Worm (Caenorhabditis elegans) whole organism, L4 larva: Measurements from ENCODE around the gene F58H1.3.

Source experiments
- R02D3.7 ChIP-seq: fragments of 150-350 bp; sonication (generic microtip); optimal IDR thresholded peaks from 3 replicates; lab custom pipeline; 2014; ENCODE audit warnings: missing biosample characterization, missing genetic modification characterization
- ama-1 ChIP-seq: fragments of 150-350 bp; optimal IDR thresholded peaks from 2 replicates; lab custom pipeline; 2014; ENCODE audit warnings: inconsistent platforms, mixed read lengths
- lsy-2 ChIP-seq, 2 experiments: fragments of 150-350 bp in 1 of 2; sonication (generic microtip) in 1 of 2; optimal IDR thresholded peaks; 2 replicates each; lab custom pipeline; 2014 to 2017; ENCODE audit warnings: missing biosample characterization in 2 of 2, missing genetic modification characterization in 2 of 2
- nhr-25 ChIP-seq: sonication (generic microtip); optimal IDR thresholded peaks from 2 replicates; lab custom pipeline; 2017; ENCODE audit warnings: missing genetic modification characterization, mild to moderate bottlenecking, missing compliant biosample characterization, antibody characterized with exemption, moderate library complexity, borderline replicate concordance; ENCODE audit not compliant: insufficient read depth
- pqm-1 ChIP-seq: sonication (generic microtip); optimal IDR thresholded peaks from 2 replicates; lab custom pipeline; 2017; ENCODE audit warnings: missing biosample characterization, missing genetic modification characterization
- saeg-2 ChIP-seq: fragments of 200-800 bp; sonication (Bioruptor generic); IDR thresholded peaks from 2 replicates; pipeline ENCODE4 v1.3.6; 2022; ENCODE audit warnings: missing genetic modification reagents, missing genetic modification characterization, missing compliant biosample characterization
- unc-62 ChIP-seq, 3 experiments: fragments of 150-350 bp in 1 of 3; sonication (generic microtip); optimal IDR thresholded peaks in 2 of 3; peaks in 1 of 3; 1 replicate in 1 of 3; 2 replicates in 2 of 3; lab custom pipeline; 2014 to 2017; ENCODE audit warnings: missing biosample characterization in 3 of 3, missing genetic modification characterization in 3 of 3, missing genetic modification reagents in 3 of 3, missing genotype in 1 of 3
- ztf-11 ChIP-seq: fragments of 150-350 bp; optimal IDR thresholded peaks from 2 replicates; lab custom pipeline; 2014; ENCODE audit warnings: missing biosample characterization, missing genetic modification characterization

ce11 chrV:11891143-11891862, 42.5 kb upstream of the F58H1.3 start, which contains the start of the genes sodh-2 and srx-76:
- no peak for TF ChIP-seq nhr-25 (tag; lab: Kevin White, UChicago)
- no peak for TF ChIP-seq ama-1
- TF ChIP-seq saeg-2 (GFP tag; lab: Robert Waterston, UW), result no peak
- no peak for TF ChIP-seq lsy-2 (tag; optimal IDR thresholded peaks at IDR 0.05; lab: Kevin White, UChicago)
- TF ChIP-seq unc-62 (GFP tag; optimal IDR thresholded peaks at IDR 0.05 in 1 of 2; lab: Kevin White, UChicago), result peak in 1 of 2 experiments; percentile 85
- no peak for TF ChIP-seq unc-62 (tag; optimal IDR thresholded peaks at IDR 0.05; lab: Kevin White, UChicago)
- TF ChIP-seq R02D3.7 (tag; lab: Kevin White, UChicago), result no peak
- no peak for TF ChIP-seq ztf-11
- TF ChIP-seq pqm-1 (tag; lab: Kevin White, UChicago), result no peak
